Fruit fly (Drosophila melanogaster) whole organism, embryonic: ENCODE results near the gene CG5883.

ENCODE experiments used
- B-H2 ChIP-seq: fragments of 200-800 bp; sonication (Bioruptor generic); optimal IDR thresholded peaks from 2 replicates; lab custom pipeline; 2018; ENCODE audit warnings: missing biosample characterization, mild to moderate bottlenecking, missing genetic modification characterization
- C15 ChIP-seq: fragments of 200-800 bp; sonication (Bioruptor generic); IDR thresholded peaks from 3 replicates; pipeline ENCODE4 v1.3.6; 2022; ENCODE audit warnings: missing biosample characterization, missing genetic modification characterization
- CG10147 ChIP-seq: fragments of 200-800 bp; sonication (Bioruptor generic); optimal IDR thresholded peaks from 2 replicates; lab custom pipeline; 2019; ENCODE audit warnings: missing biosample characterization, mild to moderate bottlenecking, missing genetic modification characterization, moderate library complexity
- CG12104 ChIP-seq: fragments of 200-800 bp; sonication (Bioruptor generic); optimal IDR thresholded peaks from 3 replicates; lab custom pipeline; 2016; ENCODE audit warnings: missing biosample characterization, missing genetic modification characterization
- CG12299 ChIP-seq: fragments of 200-800 bp; sonication (Bioruptor generic); optimal IDR thresholded peaks from 2 replicates; lab custom pipeline; 2018; ENCODE audit warnings: missing biosample characterization, mild to moderate bottlenecking, missing genetic modification characterization
- CG12942 ChIP-seq: fragments of 200-800 bp; sonication (Bioruptor generic); optimal IDR thresholded peaks from 3 replicates; lab custom pipeline; 2016; ENCODE audit warnings: missing biosample characterization, missing genetic modification characterization
- CG13296 ChIP-seq: fragments of 200-800 bp; sonication (Bioruptor generic); optimal IDR thresholded peaks from 3 replicates; lab custom pipeline; 2018; ENCODE audit warnings: missing biosample characterization, mild to moderate bottlenecking, missing genetic modification characterization
- CG14014 ChIP-seq: fragments of 200-800 bp; sonication (Bioruptor generic); IDR thresholded peaks from 2 replicates; pipeline ENCODE4 v1.3.6; 2022; ENCODE audit warnings: missing biosample characterization, missing genetic modification characterization
- CG1602 ChIP-seq: fragments of 200-800 bp; sonication (Bioruptor generic); optimal IDR thresholded peaks from 3 replicates; lab custom pipeline; 2016; ENCODE audit warnings: missing biosample characterization, missing genetic modification characterization
- CG1647 ChIP-seq: fragments of 200-800 bp; sonication (Bioruptor generic); optimal IDR thresholded peaks from 3 replicates; lab custom pipeline; 2016; ENCODE audit warnings: missing biosample characterization, missing genetic modification characterization
- CG17385 ChIP-seq: fragments of 200-800 bp; sonication (Bioruptor generic); optimal IDR thresholded peaks from 3 replicates; lab custom pipeline; 2018; ENCODE audit warnings: missing biosample characterization, mild to moderate bottlenecking, missing genetic modification characterization
- CG18599 ChIP-seq: fragments of 200-800 bp; sonication (Bioruptor generic); optimal IDR thresholded peaks from 3 replicates; lab custom pipeline; 2017; ENCODE audit warnings: missing biosample characterization, missing genetic modification characterization, mild to moderate bottlenecking, moderate library complexity, missing genetic modification reagents
- CG18619 ChIP-seq: fragments of 200-800 bp; sonication (Bioruptor generic); optimal IDR thresholded peaks from 3 replicates; lab custom pipeline; 2017; ENCODE audit warnings: missing biosample characterization, mild to moderate bottlenecking, missing genetic modification characterization
- CG2116 ChIP-seq: fragments of 200-800 bp; sonication (Bioruptor generic); optimal IDR thresholded peaks from 3 replicates; lab custom pipeline; 2018; ENCODE audit warnings: missing biosample characterization, mild to moderate bottlenecking, missing genetic modification characterization
- CG2120 ChIP-seq: fragments of 200-800 bp; sonication (Bioruptor generic); optimal IDR thresholded peaks from 3 replicates; lab custom pipeline; 2016; ENCODE audit warnings: missing biosample characterization, missing genetic modification characterization
- CG30431 ChIP-seq: fragments of 200-800 bp; sonication (Bioruptor generic); optimal IDR thresholded peaks from 2 replicates; lab custom pipeline; 2017; ENCODE audit warnings: missing biosample characterization, missing genetic modification characterization
- CG3407 ChIP-seq: fragments of 200-800 bp; sonication (Bioruptor generic); optimal IDR thresholded peaks from 2 replicates; lab custom pipeline; 2018; ENCODE audit warnings: missing biosample characterization, mild to moderate bottlenecking, missing genetic modification characterization
- CG7839 ChIP-seq: fragments of 200-800 bp; sonication (Bioruptor generic); optimal IDR thresholded peaks from 3 replicates; lab custom pipeline; 2018; ENCODE audit warnings: missing biosample characterization, mild to moderate bottlenecking, missing genetic modification characterization, moderate library complexity
- CG8388 ChIP-seq: fragments of 200-800 bp; sonication (Bioruptor generic); optimal IDR thresholded peaks from 2 replicates; lab custom pipeline; 2019; ENCODE audit warnings: missing biosample characterization, mild to moderate bottlenecking, missing genetic modification characterization, moderate library complexity
- CG9817 ChIP-seq: fragments of 200-800 bp; sonication (Bioruptor generic); optimal IDR thresholded peaks from 2 replicates; lab custom pipeline; 2018; ENCODE audit warnings: missing biosample characterization, mild to moderate bottlenecking, missing genetic modification characterization, moderate library complexity
- Camta ChIP-seq: fragments of 200-800 bp; sonication (Bioruptor generic); optimal IDR thresholded peaks from 2 replicates; lab custom pipeline; 2016; ENCODE audit warnings: missing biosample characterization, missing genetic modification characterization
- Dek ChIP-seq: fragments of 200-800 bp; sonication (Bioruptor generic); optimal IDR thresholded peaks from 3 replicates; lab custom pipeline; 2019; ENCODE audit warnings: missing biosample characterization, mild to moderate bottlenecking, missing genetic modification characterization, moderate library complexity
- Dfd ChIP-seq, 2 experiments: fragments of >200 bp; optimal IDR thresholded peaks; 2 replicates each; lab custom pipeline; 2017; ENCODE audit warnings: missing biosample characterization in 2 of 2, missing genetic modification characterization in 2 of 2
- Dip3 ChIP-seq: fragments of 200-800 bp; sonication (Bioruptor generic); optimal IDR thresholded peaks from 3 replicates; lab custom pipeline; 2016; ENCODE audit warnings: missing biosample characterization, missing genetic modification characterization
- Dp ChIP-seq: fragments of 200-800 bp; sonication (Bioruptor generic); optimal IDR thresholded peaks from 2 replicates; lab custom pipeline; 2018; ENCODE audit warnings: missing biosample characterization, mild to moderate bottlenecking, missing genetic modification characterization, moderate library complexity
- HLH4C ChIP-seq: fragments of 200-800 bp; sonication (Bioruptor generic); IDR thresholded peaks from 3 replicates; pipeline ENCODE4 v1.3.6; 2022; ENCODE audit warnings: missing biosample characterization, missing genetic modification characterization; ENCODE audit not compliant: partially characterized antibody
- HmgD ChIP-seq: fragments of 200-800 bp; sonication (Bioruptor generic); optimal IDR thresholded peaks from 3 replicates; lab custom pipeline; 2016; ENCODE audit warnings: missing biosample characterization, missing genetic modification characterization
- Hr51 ChIP-seq, 2 experiments: fragments of 200-800 bp; sonication (Bioruptor generic); optimal IDR thresholded peaks; 2 replicates in 1 of 2; 3 replicates in 1 of 2; lab custom pipeline; 2016 to 2018; ENCODE audit warnings: missing biosample characterization in 2 of 2, missing genetic modification characterization in 2 of 2, mild to moderate bottlenecking in 1 of 2, moderate library complexity in 1 of 2
- Lpt ChIP-seq: fragments of >200 bp; optimal IDR thresholded peaks from 2 replicates; lab custom pipeline; 2018; ENCODE audit warnings: missing biosample characterization, missing genetic modification characterization
- NK7.1 ChIP-seq: fragments of 200-800 bp; sonication (Bioruptor generic); optimal IDR thresholded peaks from 3 replicates; lab custom pipeline; 2016; ENCODE audit warnings: missing biosample characterization, missing genetic modification characterization
- Nf-YA ChIP-seq: fragments of 200-800 bp; sonication (Bioruptor generic); IDR thresholded peaks from 2 replicates; pipeline ENCODE4 v1.3.6; 2022; ENCODE audit warnings: missing biosample characterization, missing genetic modification characterization
- Side ChIP-seq: fragments of 200-800 bp; sonication (Bioruptor generic); optimal IDR thresholded peaks from 2 replicates; lab custom pipeline; 2016; ENCODE audit warnings: missing biosample characterization, missing genetic modification characterization
- btn ChIP-seq: fragments of 200-800 bp; sonication (Bioruptor generic); optimal IDR thresholded peaks from 2 replicates; lab custom pipeline; 2016; ENCODE audit warnings: missing biosample characterization, missing genetic modification characterization
- ci ChIP-seq: fragments of 200-800 bp; sonication (Bioruptor generic); IDR thresholded peaks from 3 replicates; pipeline ENCODE4 v1.3.6; 2022; ENCODE audit warnings: missing biosample characterization, missing genetic modification characterization
- fu2 ChIP-seq: fragments of 200-800 bp; sonication (Bioruptor generic); optimal IDR thresholded peaks from 2 replicates; lab custom pipeline; 2016; ENCODE audit warnings: missing biosample characterization, missing genetic modification characterization
- gsb-n ChIP-seq: fragments of 200-800 bp; sonication (Bioruptor generic); optimal IDR thresholded peaks from 3 replicates; lab custom pipeline; 2018; ENCODE audit warnings: missing biosample characterization, mild to moderate bottlenecking, missing genetic modification characterization
- hkb ChIP-seq, 2 experiments: fragments of 200-800 bp in 1 of 2; fragments of >200 bp in 1 of 2; sonication (Bioruptor generic) in 1 of 2; IDR thresholded peaks in 1 of 2; optimal IDR thresholded peaks in 1 of 2; 2 replicates each; pipeline versions ENCODE4 v1.3.6 to Lab custom; 2017 to 2022; ENCODE audit warnings: missing biosample characterization in 1 of 2, missing genetic modification characterization in 1 of 2
- inv ChIP-seq: fragments of 200-800 bp; sonication (Bioruptor generic); IDR thresholded peaks from 2 replicates; pipeline ENCODE4 v1.3.6; 2022; ENCODE audit warnings: missing biosample characterization, missing genetic modification characterization; ENCODE audit not compliant: partially characterized antibody
- mld ChIP-seq: fragments of 200-800 bp; sonication (Bioruptor generic); IDR thresholded peaks from 3 replicates; pipeline ENCODE4 v1.3.6; 2022; ENCODE audit warnings: missing biosample characterization, missing genetic modification characterization; ENCODE audit not compliant: partially characterized antibody
- otp ChIP-seq: fragments of 200-800 bp; sonication (Bioruptor generic); IDR thresholded peaks from 3 replicates; pipeline ENCODE4, ENCODE4 v1.3.6; 2022; ENCODE audit warnings: missing biosample characterization, missing genetic modification characterization
- pfk ChIP-seq: fragments of 200-800 bp; sonication (Bioruptor generic); optimal IDR thresholded peaks from 2 replicates; lab custom pipeline; 2018; ENCODE audit warnings: missing biosample characterization, mild to moderate bottlenecking, missing genetic modification characterization, moderate library complexity
- prd ChIP-seq, 3 experiments: fragments of >200 bp in 2 of 3; fragments of 200-800 bp in 1 of 3; sonication (Bioruptor generic) in 1 of 3; optimal IDR thresholded peaks in 2 of 3; IDR thresholded peaks in 1 of 3; 2 replicates in 2 of 3; 3 replicates in 1 of 3; pipeline versions ENCODE4 v1.3.6 to Lab custom; 2017 to 2022; ENCODE audit warnings: missing biosample characterization in 1 of 3, missing genetic modification characterization in 1 of 3
- pzg ChIP-seq: fragments of 200-800 bp; sonication (Bioruptor generic); optimal IDR thresholded peaks from 3 replicates; lab custom pipeline; 2018; ENCODE audit warnings: missing biosample characterization, mild to moderate bottlenecking, missing genetic modification characterization, moderate library complexity
- sr ChIP-seq: fragments of 200-800 bp; sonication (Bioruptor generic); IDR thresholded peaks from 3 replicates; pipeline ENCODE4 v1.3.6; 2022; ENCODE audit warnings: missing biosample characterization, missing genetic modification characterization
- tap ChIP-seq: fragments of 200-800 bp; optimal IDR thresholded peaks from 3 replicates; lab custom pipeline; 2019; ENCODE audit warnings: missing biosample characterization, mild to moderate bottlenecking, missing genetic modification characterization, moderate library complexity
- ttk ChIP-seq: fragments of 200-800 bp; sonication (Bioruptor generic); IDR thresholded peaks from 2 replicates; pipeline ENCODE4 v2.1.2; 2022; ENCODE audit warnings: missing biosample characterization, missing genetic modification characterization
- tx ChIP-seq: fragments of 200-800 bp; sonication (Bioruptor generic); optimal IDR thresholded peaks from 2 replicates; lab custom pipeline; 2016; ENCODE audit warnings: missing biosample characterization, missing genetic modification characterization
- unc-4 ChIP-seq: fragments of 200-800 bp; sonication (Bioruptor generic); IDR thresholded peaks from 2 replicates; pipeline ENCODE4 v1.3.6; 2022; ENCODE audit warnings: missing biosample characterization, missing genetic modification characterization; ENCODE audit not compliant: partially characterized antibody
- yki ChIP-seq: fragments of >200 bp; optimal IDR thresholded peaks from 3 replicates; lab custom pipeline; 2018

The CG5883 gene

dm6 chr3L:11944752-11945151, at the start of gene CG5883:
CG5883 (minus strand) TSS chr3L:11944852.
- TF ChIP-seq pfk (GFP tag; lab: Kevin White, UChicago), result no peak
- peak; percentile 6 for TF ChIP-seq CG8388
- no peak for TF ChIP-seq sr (GFP tag; lab: Robert Waterston, UW)
- no peak for TF ChIP-seq btn
- TF ChIP-seq, all 482 proteins: peak for 1

- TF ChIP-seq yki (lab: Kevin White, UChicago), result no peak
- no peak for TF ChIP-seq Lpt (GFP tag; lab: Kevin White, UChicago)
- no peak for TF ChIP-seq prd (optimal IDR thresholded peaks at IDR 0.05; lab: Kevin White, UChicago)
- peak; percentile 53 for TF ChIP-seq prd (GFP tag; IDR thresholded peaks at IDR 0.05; lab: Robert Waterston, UW)
- TF ChIP-seq tx (GFP tag; lab: Kevin White, UChicago), result no peak
- peak; percentile 62 for TF ChIP-seq CG2120 (GFP tag; lab: Kevin White, UChicago)
- TF ChIP-seq pzg (GFP tag; lab: Kevin White, UChicago), result peak; percentile 62
- TF ChIP-seq CG12942, result peak; percentile 42
- TF ChIP-seq CG12104 (GFP tag; lab: Kevin White, UChicago), result no peak
- TF ChIP-seq CG18599 (GFP tag; lab: Kevin White, UChicago), result no peak
- TF ChIP-seq NK7.1 (GFP tag; lab: Kevin White, UChicago), result no peak
- TF ChIP-seq Nf-YA (GFP tag; lab: Robert Waterston, UW), result no peak
- no peak for TF ChIP-seq hkb (optimal IDR thresholded peaks at IDR 0.05; lab: Kevin White, UChicago)
- TF ChIP-seq hkb (GFP tag; IDR thresholded peaks at IDR 0.05; lab: Robert Waterston, UW), result peak; percentile 66
- TF ChIP-seq C15 (GFP tag; lab: Robert Waterston, UW), result no peak
- no peak for TF ChIP-seq CG17385 (GFP tag; lab: Kevin White, UChicago)
- peak; percentile 58 for TF ChIP-seq CG2116
- TF ChIP-seq CG1602, result peak; percentile 63
- no peak for TF ChIP-seq Hr51 (GFP tag; optimal IDR thresholded peaks at IDR 0.05; lab: Kevin White, UChicago)
- no peak for TF ChIP-seq Side (GFP tag; lab: Kevin White, UChicago)
- peak; percentile 86 for TF ChIP-seq HLH4C (GFP tag; lab: Robert Waterston, UW)
- peak; percentile 91 for TF ChIP-seq unc-4 (GFP tag; lab: Robert Waterston, UW)
- no peak for TF ChIP-seq ttk (GFP tag; lab: Robert Waterston, UW)
- peak; percentile 43 for TF ChIP-seq Dp (GFP tag; lab: Kevin White, UChicago)
- no peak for TF ChIP-seq CG13296 (GFP tag; lab: Kevin White, UChicago)
- TF ChIP-seq CG1647, result peak; percentile 9
- TF ChIP-seq fu2 (GFP tag; lab: Kevin White, UChicago), result no peak
- TF ChIP-seq CG18619 (GFP tag; lab: Kevin White, UChicago), result no peak
- peak; percentile 76 for TF ChIP-seq ci (GFP tag; lab: Robert Waterston, UW)
- TF ChIP-seq Dek (tag; lab: Kevin White, UChicago), result no peak
- no peak for TF ChIP-seq Dip3 (GFP tag; lab: Kevin White, UChicago)
- TF ChIP-seq HmgD (GFP tag; lab: Kevin White, UChicago), result no peak
- TF ChIP-seq CG3407 (GFP tag; lab: Kevin White, UChicago), result no peak
- TF ChIP-seq CG12299 (tag; lab: Kevin White, UChicago), result peak; percentile 26
- TF ChIP-seq otp (GFP tag; lab: Robert Waterston, UW), result no peak
- peak; percentile 25; the same call in 1 of the 2 replicates for TF ChIP-seq CG14014 (GFP tag; lab: Robert Waterston, UW)
- no peak for TF ChIP-seq Dfd (GFP tag; optimal IDR thresholded peaks at IDR 0.05; lab: Kevin White, UChicago)
- TF ChIP-seq tap (tag; lab: Kevin White, UChicago), result no peak
- peak; percentile 90 for TF ChIP-seq inv (GFP tag; lab: Robert Waterston, UW)
- TF ChIP-seq CG10147, result no peak
- TF ChIP-seq gsb-n (tag; lab: Kevin White, UChicago), result no peak
- no peak for TF ChIP-seq CG7839 (tag; lab: Kevin White, UChicago)
- no peak for TF ChIP-seq Camta
- TF ChIP-seq CG9817 (tag; lab: Kevin White, UChicago), result peak; percentile 16
- peak; percentile 85; the same call in 1 of the 3 replicates for TF ChIP-seq mld (GFP tag; lab: Robert Waterston, UW)
- no peak for TF ChIP-seq B-H2 (GFP tag; lab: Kevin White, UChicago)
- no peak for TF ChIP-seq CG30431
These were observed 48.3 kb upstream of the CG5883 start, which contains the start of gene viaf for dm6 chr3L:11992960-11993359. viaf (minus strand) TSS chr3L:11993179.
